Worm (Caenorhabditis elegans) whole organism, L2 larva: ENCODE data around the gene F39F10.4.

Source experiments
- aly-2 ChIP-seq: fragments of 150-350 bp; optimal IDR thresholded peaks from 2 replicates; lab custom pipeline; 2014; ENCODE audit warnings: missing biosample characterization, missing genetic modification characterization
- ceh-16 ChIP-seq: fragments of 150-350 bp; optimal IDR thresholded peaks from 2 replicates; lab custom pipeline; 2014; ENCODE audit warnings: missing biosample characterization, missing genetic modification characterization
- ceh-82 ChIP-seq: fragments of 150-350 bp; optimal IDR thresholded peaks from 2 replicates; lab custom pipeline; 2014; ENCODE audit warnings: missing biosample characterization, missing genetic modification characterization
- lin-39 ChIP-seq: fragments of 150-350 bp; optimal IDR thresholded peaks from 2 replicates; lab custom pipeline; 2014; ENCODE audit warnings: missing biosample characterization, missing genetic modification reagents, missing genetic modification characterization
- lsy-2 ChIP-seq, 2 experiments: fragments of 150-350 bp in 1 of 2; sonication (generic microtip) in 1 of 2; optimal IDR thresholded peaks; 2 replicates each; lab custom pipeline; 2014 to 2017; ENCODE audit warnings: missing biosample characterization in 2 of 2, missing genetic modification characterization in 2 of 2
- nhr-12 ChIP-seq: fragments of 150-350 bp; optimal IDR thresholded peaks from 2 replicates; lab custom pipeline; 2014; ENCODE audit warnings: missing biosample characterization, missing genetic modification characterization
- nhr-23 ChIP-seq: fragments of 150-350 bp; optimal IDR thresholded peaks from 2 replicates; lab custom pipeline; 2014; ENCODE audit warnings: missing biosample characterization, missing genetic modification reagents, missing genetic modification characterization
- nhr-237 ChIP-seq: fragments of 150-350 bp; optimal IDR thresholded peaks from 2 replicates; lab custom pipeline; 2014; ENCODE audit warnings: missing biosample characterization, missing genetic modification characterization
- nhr-77 ChIP-seq: fragments of 150-350 bp; optimal IDR thresholded peaks from 2 replicates; lab custom pipeline; 2014; ENCODE audit warnings: missing biosample characterization, missing genetic modification characterization
- peb-1 ChIP-seq: fragments of 150-350 bp; optimal IDR thresholded peaks from 2 replicates; lab custom pipeline; 2014; ENCODE audit warnings: missing biosample characterization, missing genetic modification characterization

DNA sequence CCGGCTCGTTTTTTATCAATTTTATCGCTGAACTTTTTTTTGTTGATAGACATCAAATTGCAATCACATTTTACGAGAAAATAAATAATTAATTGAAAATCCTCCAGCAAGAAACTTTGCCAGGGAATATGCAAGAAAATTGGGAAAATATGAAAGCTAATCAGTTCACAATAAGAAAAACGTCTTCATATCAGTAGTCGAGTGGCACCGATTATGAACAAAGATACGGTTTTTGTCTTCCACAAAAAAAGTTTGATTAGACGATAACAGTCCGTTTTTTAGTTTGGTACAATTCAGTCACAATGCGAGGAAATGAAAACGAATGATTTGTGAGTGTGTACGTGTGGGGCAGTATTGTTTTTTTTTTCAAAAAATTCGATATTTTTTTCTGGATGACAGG, 38.5 kb downstream of the F39F10.4 start:
- TF ChIP-seq lsy-2 (tag; optimal IDR thresholded peaks at IDR 0.05; lab: Kevin White, UChicago) (no peak), nhr-237 (tag; lab: Kevin White, UChicago) (no peak), aly-2 (tag; lab: Kevin White, UChicago) (no peak), ceh-82 (no peak), nhr-23 (tag; lab: Kevin White, UChicago) (no peak), nhr-77 (tag; lab: Kevin White, UChicago) (no peak), peb-1 (no peak), ceh-16 (tag; lab: Kevin White, UChicago) (no peak), lin-39 (tag; lab: Kevin White, UChicago) (no peak), nhr-12 (tag; lab: Kevin White, UChicago) (no peak)
